Worm (Caenorhabditis elegans) whole organism, young adult: ENCODE results near the gene ZK896.5.

Source experiments
- C17E4.6 ChIP-seq: fragments of 200-800 bp; sonication (Bioruptor generic); IDR thresholded peaks from 2 replicates; pipeline ENCODE4 v1.3.6; 2022; ENCODE audit warnings: missing genetic modification reagents, missing genetic modification characterization, missing compliant biosample characterization
- D2030.7 ChIP-seq: fragments of 200-800 bp; sonication (Bioruptor generic); IDR thresholded peaks from 2 replicates; pipeline ENCODE4 v1.3.6; 2022; ENCODE audit warnings: missing genetic modification reagents, missing genetic modification characterization, missing compliant biosample characterization
- Y79H2A.3 ChIP-seq: fragments of 200-800 bp; sonication (Bioruptor generic); conservative IDR thresholded peaks from 2 replicates; pipeline ENCODE4 v1.3.6; 2022; ENCODE audit warnings: missing genetic modification reagents, missing genetic modification characterization, missing compliant biosample characterization
- ama-1 ChIP-seq, 3 experiments: fragments of 150-350 bp in 1 of 3; sonication (generic microtip) in 2 of 3; optimal IDR thresholded peaks; 2 replicates each; lab custom pipeline; 2014 to 2018; ENCODE audit warnings: missing biosample characterization in 2 of 3, missing genetic modification characterization in 2 of 3, missing genetic modification reagents in 2 of 3
- bed-2 ChIP-seq: fragments of 200-800 bp; sonication (Bioruptor generic); IDR thresholded peaks from 2 replicates; pipeline ENCODE4 v1.3.6; 2022; ENCODE audit warnings: missing genetic modification reagents, missing genetic modification characterization, missing compliant biosample characterization
- somi-1 ChIP-seq: fragments of 200-800 bp; sonication (Bioruptor generic); optimal IDR thresholded peaks from 2 replicates; lab custom pipeline; 2018; ENCODE audit warnings: mild to moderate bottlenecking, missing genetic modification characterization, missing compliant biosample characterization
- tbp1 ChIP-seq: fragments of 200-800 bp; sonication (Bioruptor generic); optimal IDR thresholded peaks from 2 replicates; lab custom pipeline; 2018; ENCODE audit warnings: mild to moderate bottlenecking, missing genetic modification characterization, missing compliant biosample characterization

- TF ChIP-seq D2030.7 (GFP tag; lab: Robert Waterston, UW) (no peak), tbp1 (GFP tag; lab: Kevin White, UChicago) (no peak), somi-1 (GFP tag; lab: Kevin White, UChicago) (no peak), Y79H2A.3 (GFP tag; lab: Robert Waterston, UW) (no peak), ama-1 (optimal IDR thresholded peaks at IDR 0.05; lab: Kevin White, UChicago) (no peak), ama-1 (GFP tag; optimal IDR thresholded peaks at IDR 0.05; lab: Kevin White, UChicago) (no peak), C17E4.6 (no peak), bed-2 (GFP tag; lab: Robert Waterston, UW) (no peak)
Observed at ce11 chrIV:12894996-12895395, 15.6 kb upstream of the ZK896.5 start, which contains the start of gene K08D8.11.
